Worm (Caenorhabditis elegans) whole organism, mixed stage, embryonic: Measurements from ENCODE around the gene ZK938.3.

Experiments used
- M03D4.4 ChIP-seq: sonication (generic microtip); optimal IDR thresholded peaks from 2 replicates; lab custom pipeline; 2017; ENCODE audit warnings: mild to moderate bottlenecking, missing genetic modification characterization, missing compliant biosample characterization
- blmp-1 ChIP-seq: fragments of 150-350 bp; optimal IDR thresholded peaks from 2 replicates; lab custom pipeline; 2014; ENCODE audit warnings: missing biosample characterization, missing genetic modification characterization
- ceh-43 ChIP-seq: fragments of 200-800 bp; sonication (Bioruptor generic); optimal IDR thresholded peaks from 2 replicates; lab custom pipeline; 2018; ENCODE audit warnings: mild to moderate bottlenecking, missing genetic modification characterization, moderate library complexity, missing compliant biosample characterization
- elt-1 ChIP-seq: sonication (generic microtip); optimal IDR thresholded peaks from 2 replicates; lab custom pipeline; 2017; ENCODE audit warnings: missing genetic modification characterization, mild to moderate bottlenecking, missing compliant biosample characterization, antibody characterized with exemption, moderate library complexity, borderline replicate concordance; ENCODE audit not compliant: insufficient read depth
- lin-13 ChIP-seq: fragments of 150-350 bp; optimal IDR thresholded peaks from 2 replicates; lab custom pipeline; 2014; ENCODE audit warnings: missing biosample characterization, missing genetic modification characterization
- mab-5 ChIP-seq: fragments of 150-350 bp; optimal IDR thresholded peaks from 2 replicates; lab custom pipeline; 2014; ENCODE audit warnings: missing biosample characterization, missing genetic modification characterization
- mep-1 ChIP-seq: fragments of 150-350 bp; optimal IDR thresholded peaks from 2 replicates; lab custom pipeline; 2017; ENCODE audit warnings: missing biosample characterization, missing genetic modification reagents, missing genetic modification characterization, inconsistent platforms
- nhr-12 ChIP-seq: fragments of 150-350 bp; optimal IDR thresholded peaks from 2 replicates; lab custom pipeline; 2014; ENCODE audit warnings: missing biosample characterization, missing genetic modification characterization
- nhr-237 ChIP-seq: fragments of 150-350 bp; optimal IDR thresholded peaks from 2 replicates; lab custom pipeline; 2014; ENCODE audit warnings: missing biosample characterization, missing genetic modification characterization
- nhr-28 ChIP-seq: fragments of 150-350 bp; optimal IDR thresholded peaks from 2 replicates; lab custom pipeline; 2014; ENCODE audit warnings: missing biosample characterization, missing genetic modification characterization
- nhr-76 ChIP-seq: sonication (generic microtip); optimal IDR thresholded peaks from 2 replicates; lab custom pipeline; 2017; ENCODE audit warnings: missing biosample characterization, missing genetic modification characterization
- snpc-4 ChIP-seq: fragments of 150-350 bp; optimal IDR thresholded peaks from 2 replicates; lab custom pipeline; 2014; ENCODE audit warnings: missing biosample characterization, missing genetic modification characterization
- unc-62 ChIP-seq: fragments of 150-350 bp; optimal IDR thresholded peaks from 2 replicates; lab custom pipeline; 2014; ENCODE audit warnings: missing biosample characterization, missing genetic modification reagents, missing genetic modification characterization
- ztf-11 ChIP-seq: fragments of 150-350 bp; optimal IDR thresholded peaks from 2 replicates; lab custom pipeline; 2014; ENCODE audit warnings: missing biosample characterization, missing genetic modification characterization

- no peak for TF ChIP-seq lin-13 (tag; lab: Kevin White, UChicago)
- TF ChIP-seq nhr-12 (tag; lab: Kevin White, UChicago), result no peak
- TF ChIP-seq nhr-76 (tag; lab: Kevin White, UChicago), result no peak
- no peak for TF ChIP-seq snpc-4 (tag; lab: Kevin White, UChicago)
- no peak for TF ChIP-seq nhr-28 (tag; lab: Kevin White, UChicago)
- no peak for TF ChIP-seq elt-1
- TF ChIP-seq blmp-1 (tag; lab: Kevin White, UChicago), result no peak
- no peak for TF ChIP-seq M03D4.4 (tag; lab: Kevin White, UChicago)
- no peak for TF ChIP-seq unc-62 (GFP tag; lab: Kevin White, UChicago)
- no peak for TF ChIP-seq nhr-237
- no peak for TF ChIP-seq ztf-11 (tag; lab: Kevin White, UChicago)
- no peak for TF ChIP-seq mep-1
- TF ChIP-seq ceh-43 (GFP tag; lab: Kevin White, UChicago), result no peak
- no peak for TF ChIP-seq mab-5 (tag; lab: Kevin White, UChicago)
Observed at ce11 chrII:9862147-9862546, 28.4 kb upstream of the ZK938.3 start, which contains the start of gene C08H9.18.
